Fruit fly (Drosophila melanogaster) whole organism, adult: ENCODE results near the gene Send1.

Experiments
- CG11617 ChIP-seq: fragments of 200-800 bp; sonication (Bioruptor generic); optimal IDR thresholded peaks from 2 replicates; lab custom pipeline; 2017; ENCODE audit warnings: mild to moderate bottlenecking, missing biosample characterization, missing genetic modification reagents, missing genetic modification characterization
- CG12768 ChIP-seq: fragments of 200-800 bp; sonication (Bioruptor generic); optimal IDR thresholded peaks from 2 replicates; lab custom pipeline; 2017; ENCODE audit warnings: missing biosample characterization, missing genetic modification characterization, mild to moderate bottlenecking, moderate library complexity, missing genetic modification reagents
- CG14711 ChIP-seq: fragments of 200-800 bp; sonication (Bioruptor generic); optimal IDR thresholded peaks from 2 replicates; lab custom pipeline; 2018; ENCODE audit warnings: missing biosample characterization, mild to moderate bottlenecking, missing genetic modification characterization, moderate library complexity
- CG1620 ChIP-seq: fragments of 200-800 bp; sonication (Bioruptor generic); optimal IDR thresholded peaks from 2 replicates; lab custom pipeline; 2016; ENCODE audit warnings: missing biosample characterization, missing genetic modification characterization
- CG33017 ChIP-seq: fragments of 200-800 bp; sonication (Bioruptor generic); optimal IDR thresholded peaks from 2 replicates; lab custom pipeline; 2018; ENCODE audit warnings: missing biosample characterization, mild to moderate bottlenecking, missing genetic modification characterization, moderate library complexity
- CG5204 ChIP-seq: fragments of 200-800 bp; sonication (Bioruptor generic); optimal IDR thresholded peaks from 2 replicates; lab custom pipeline; 2016; ENCODE audit warnings: missing biosample characterization, missing genetic modification characterization
- CG7045 ChIP-seq: fragments of 200-800 bp; sonication (Bioruptor generic); optimal IDR thresholded peaks from 2 replicates; lab custom pipeline; 2017; ENCODE audit warnings: missing biosample characterization, mild to moderate bottlenecking, missing genetic modification characterization
- CG7101 ChIP-seq: fragments of 200-800 bp; sonication (Bioruptor generic); optimal IDR thresholded peaks from 2 replicates; lab custom pipeline; 2018; ENCODE audit warnings: missing biosample characterization, mild to moderate bottlenecking, missing genetic modification characterization, moderate library complexity
- Clk ChIP-seq: fragments of 200-800 bp; sonication (Bioruptor generic); optimal IDR thresholded peaks from 2 replicates; lab custom pipeline; 2017; ENCODE audit warnings: missing biosample characterization, missing genetic modification characterization
- Crg-1 ChIP-seq: fragments of 200-800 bp; sonication (Bioruptor generic); optimal IDR thresholded peaks from 2 replicates; lab custom pipeline; 2016; ENCODE audit warnings: missing biosample characterization, missing genetic modification characterization
- Hr96 ChIP-seq: fragments of 200-800 bp; sonication (Bioruptor generic); optimal IDR thresholded peaks from 2 replicates; lab custom pipeline; 2016; ENCODE audit warnings: missing biosample characterization, missing genetic modification characterization
- Mnt ChIP-seq: fragments of 200-800 bp; sonication (Bioruptor generic); optimal IDR thresholded peaks from 2 replicates; lab custom pipeline; 2016; ENCODE audit warnings: missing biosample characterization, mild to moderate bottlenecking, missing genetic modification characterization
- bab1 ChIP-seq: fragments of 200-800 bp; sonication (Bioruptor generic); optimal IDR thresholded peaks from 3 replicates; lab custom pipeline; 2019; ENCODE audit warnings: missing biosample characterization, mild to moderate bottlenecking, missing genetic modification characterization, moderate library complexity
- cic ChIP-seq: fragments of 200-800 bp; sonication (Bioruptor generic); optimal IDR thresholded peaks from 2 replicates; lab custom pipeline; 2017; ENCODE audit warnings: missing biosample characterization, mild to moderate bottlenecking, missing genetic modification characterization, moderate library complexity
- cnc ChIP-seq, 2 experiments: fragments of >200 bp; optimal IDR thresholded peaks; 2 replicates each; lab custom pipeline; 2017
- kay ChIP-seq: fragments of 200-800 bp; sonication (Bioruptor generic); peaks from one replicate; lab custom pipeline; 2016; ENCODE audit warnings: missing biosample characterization, missing genetic modification characterization, borderline replicate concordance
- ovo ChIP-seq: fragments of 200-800 bp; sonication (Bioruptor generic); optimal IDR thresholded peaks from 2 replicates; lab custom pipeline; 2016; ENCODE audit warnings: missing biosample characterization, missing genetic modification characterization
- pad ChIP-seq: fragments of 200-800 bp; sonication (Bioruptor generic); optimal IDR thresholded peaks from 3 replicates; lab custom pipeline; 2017; ENCODE audit warnings: missing biosample characterization, missing genetic modification characterization, mild to moderate bottlenecking, moderate library complexity, missing genetic modification reagents
- tj ChIP-seq: fragments of 200-800 bp; sonication (Bioruptor generic); optimal IDR thresholded peaks from 3 replicates; lab custom pipeline; 2017; ENCODE audit warnings: missing biosample characterization, mild to moderate bottlenecking, missing genetic modification characterization, moderate library complexity
- toe ChIP-seq: fragments of 200-800 bp; sonication (Bioruptor generic); optimal IDR thresholded peaks from 2 replicates; lab custom pipeline; 2016; ENCODE audit warnings: missing biosample characterization, missing genetic modification characterization

Send1 gene

DNA sequence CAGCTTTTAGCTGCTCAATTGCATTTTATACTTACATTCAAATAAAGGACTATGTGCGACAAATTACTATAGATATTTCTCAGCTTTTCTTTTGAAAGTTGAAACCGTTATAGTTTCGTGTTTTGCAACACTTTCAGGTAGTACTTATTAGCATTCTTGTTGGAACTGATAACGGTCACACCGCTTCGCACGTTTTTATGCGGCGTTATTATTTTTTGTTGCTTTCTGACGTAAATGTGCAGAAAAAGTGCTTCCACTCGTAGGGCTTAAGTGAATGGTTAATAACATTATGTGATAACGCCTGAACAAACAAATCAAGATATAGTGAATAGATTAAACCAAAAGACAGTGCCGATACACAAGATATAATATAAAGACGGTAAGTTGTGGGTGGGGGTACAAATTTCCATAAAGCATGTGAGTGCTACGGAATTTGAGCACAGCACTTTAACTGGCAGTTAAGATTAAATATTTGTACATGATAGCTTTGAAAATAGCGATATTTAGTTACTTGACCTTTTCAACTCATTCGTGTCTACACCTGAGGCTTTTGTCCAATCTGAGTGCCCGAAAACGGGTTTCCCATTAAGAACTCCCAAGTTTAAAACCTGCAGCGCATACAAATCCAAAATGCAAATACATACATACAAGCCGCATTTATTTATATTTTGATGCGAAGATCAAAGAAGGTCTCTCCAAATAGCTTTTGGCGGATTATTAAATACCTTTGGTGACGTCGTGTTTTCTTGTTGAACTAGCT lies 34.1 kb downstream of the Send1 start, which contains the start of gene papi:
Gene papi, plus strand, starts transcription at position 176 of the 760 bp plus-strand sequence.
- TF ChIP-seq CG11617 (GFP tag; lab: Kevin White, UChicago) (no peak), CG7101 (tag; lab: Kevin White, UChicago) (peak; percentile 47), cic (peak; percentile 34), kay (GFP tag; lab: Kevin White, UChicago) (no peak), CG33017 (tag; lab: Kevin White, UChicago) (peak; percentile 28), CG12768 (no peak), Crg-1 (GFP tag; lab: Kevin White, UChicago) (no peak), CG14711 (tag; lab: Kevin White, UChicago) (no peak), CG1620 (GFP tag; lab: Kevin White, UChicago) (no peak), cnc (optimal IDR thresholded peaks at IDR 0.05; lab: Kevin White, UChicago) (no peak), Clk (GFP tag; lab: Kevin White, UChicago) (no peak), toe (no peak), CG7045 (GFP tag; lab: Kevin White, UChicago) (no peak), ovo (GFP tag; lab: Kevin White, UChicago) (peak; percentile 70), bab1 (GFP tag; lab: Kevin White, UChicago) (no peak), tj (GFP tag; lab: Kevin White, UChicago) (no peak), Mnt (peak; percentile 99), pad (GFP tag; lab: Kevin White, UChicago) (no peak), CG5204 (GFP tag; lab: Kevin White, UChicago) (no peak), Hr96 (GFP tag; lab: Kevin White, UChicago) (no peak)

DNA sequence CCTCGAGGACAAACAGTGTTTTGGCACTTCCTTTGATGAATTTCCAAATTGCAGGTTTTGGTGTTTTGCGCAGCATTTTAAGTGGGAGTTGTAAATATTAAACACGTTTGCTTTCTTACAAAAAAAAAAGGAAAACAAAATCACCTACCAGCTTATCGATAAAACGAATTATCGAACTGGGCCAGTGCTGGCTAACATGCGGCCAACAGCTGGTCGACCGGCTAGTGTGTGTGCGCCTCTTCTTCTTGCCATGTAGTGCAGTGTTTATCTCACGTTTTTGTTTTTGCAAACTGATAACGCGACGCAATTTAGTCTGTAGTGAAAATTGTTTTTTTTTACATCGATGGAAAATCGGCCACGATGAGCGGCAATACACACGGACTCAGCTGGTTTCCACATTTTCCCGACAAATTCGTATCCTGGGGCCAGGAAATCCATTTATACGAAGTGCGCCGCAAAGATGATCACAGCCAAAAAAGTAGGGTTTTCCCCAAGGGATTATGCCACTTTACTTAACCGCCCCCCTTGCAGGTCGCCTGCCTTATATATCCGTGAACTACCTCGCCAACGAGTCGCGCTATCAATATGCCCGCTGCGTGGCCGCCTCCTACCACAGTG lies 37.7 kb downstream of the Send1 start, which contains the start of the genes CG15386, CG42371 and mio:
Gene CG15386, minus strand, starts transcription at position 180 of the 618 bp plus-strand sequence.
Gene CG42371, minus strand, starts transcription at position 180 of the 618 bp plus-strand sequence.
Gene mio, plus strand, starts transcription at position 224 of the 618 bp plus-strand sequence.
- no peak for TF ChIP-seq toe
- peak; percentile 32 for TF ChIP-seq CG1620 (GFP tag; lab: Kevin White, UChicago)
- peak; percentile 94 for TF ChIP-seq Mnt
- TF ChIP-seq CG12768, result peak; percentile 27
- TF ChIP-seq CG33017 (tag; lab: Kevin White, UChicago), result peak; percentile 71
- no peak for TF ChIP-seq CG7045 (GFP tag; lab: Kevin White, UChicago)
- peak; percentile 94 for TF ChIP-seq cic
- no peak for TF ChIP-seq Clk (GFP tag; lab: Kevin White, UChicago)
- TF ChIP-seq tj (GFP tag; lab: Kevin White, UChicago), result peak; percentile 38
- TF ChIP-seq CG14711 (tag; lab: Kevin White, UChicago), result peak; percentile 47
- TF ChIP-seq cnc (optimal IDR thresholded peaks at IDR 0.05; lab: Kevin White, UChicago), result no peak
- TF ChIP-seq bab1 (GFP tag; lab: Kevin White, UChicago), result peak; percentile 54
- TF ChIP-seq Crg-1 (GFP tag; lab: Kevin White, UChicago), result peak; percentile 66
- TF ChIP-seq pad (GFP tag; lab: Kevin White, UChicago), result peak; percentile 52
- no peak for TF ChIP-seq ovo (GFP tag; lab: Kevin White, UChicago)
- no peak for TF ChIP-seq CG5204 (GFP tag; lab: Kevin White, UChicago)
- TF ChIP-seq kay (GFP tag; lab: Kevin White, UChicago), result no peak
- peak; percentile 53 for TF ChIP-seq CG7101 (tag; lab: Kevin White, UChicago)
- peak; percentile 74 for TF ChIP-seq CG11617 (GFP tag; lab: Kevin White, UChicago)
- no peak for TF ChIP-seq Hr96 (GFP tag; lab: Kevin White, UChicago)

DNA sequence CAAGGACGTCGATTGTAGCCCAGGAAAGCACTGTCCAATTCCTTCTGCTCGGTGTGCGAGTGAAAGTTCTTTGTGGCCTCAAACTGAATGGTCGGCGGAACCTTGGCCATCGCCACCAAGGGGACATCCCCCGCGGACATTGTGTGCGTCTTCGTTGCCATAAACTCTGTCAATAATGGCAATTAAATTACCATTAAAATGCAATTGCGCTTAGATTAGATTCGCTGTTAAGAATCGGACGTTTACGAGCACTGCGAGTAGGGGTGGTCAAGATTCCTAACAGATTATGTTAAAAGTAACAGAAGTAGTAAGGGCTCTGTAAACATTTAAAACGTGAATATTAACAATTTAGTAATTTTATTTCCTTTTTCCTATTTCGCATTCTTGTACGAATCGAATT lies 38.8 kb downstream of the Send1 start, which contains the start of gene daed:
Gene daed, minus strand, starts transcription at position 247 of the 400 bp plus-strand sequence.
- TF ChIP-seq Crg-1 (GFP tag; lab: Kevin White, UChicago), result peak; percentile 18
- peak; percentile 64 for TF ChIP-seq CG7101 (tag; lab: Kevin White, UChicago)
- TF ChIP-seq cic, result peak; percentile 34
- peak; percentile 70 for TF ChIP-seq CG33017 (tag; lab: Kevin White, UChicago)
- TF ChIP-seq CG7045 (GFP tag; lab: Kevin White, UChicago), result no peak
- TF ChIP-seq Mnt, result peak; percentile 16
- TF ChIP-seq CG12768, result peak; percentile 23
- TF ChIP-seq bab1 (GFP tag; lab: Kevin White, UChicago), result peak; percentile 9
- TF ChIP-seq CG14711 (tag; lab: Kevin White, UChicago), result no peak
- no peak for TF ChIP-seq Hr96 (GFP tag; lab: Kevin White, UChicago)
- TF ChIP-seq pad (GFP tag; lab: Kevin White, UChicago), result peak; percentile 28

DNA sequence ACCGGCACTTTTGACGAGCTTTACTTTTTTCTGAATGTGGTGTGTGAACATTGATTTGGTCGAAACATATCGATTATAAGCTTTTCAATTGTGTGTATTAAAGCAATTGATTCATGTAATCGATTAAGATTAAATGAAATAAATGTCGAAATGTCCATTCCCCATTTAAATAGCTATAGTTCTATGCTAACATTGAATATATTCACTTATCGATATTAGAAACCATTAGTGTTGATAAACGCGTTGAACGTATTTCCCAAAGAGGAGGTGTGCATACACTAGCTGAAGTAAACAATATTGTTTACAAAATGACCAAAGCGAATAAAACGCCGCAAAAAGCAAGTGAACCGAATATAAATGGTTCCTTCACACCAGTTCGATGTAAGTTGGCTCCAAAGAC lies 40.8 kb downstream of the Send1 start, which contains the start of the genes Uch and CG34174:
Gene Uch, minus strand, starts transcription at position 208 of the 400 bp plus-strand sequence.
Gene CG34174, plus strand, starts transcription at position 263 of the 400 bp plus-strand sequence.
- TF ChIP-seq CG14711 (tag; lab: Kevin White, UChicago) (peak; percentile 7), bab1 (GFP tag; lab: Kevin White, UChicago) (peak; percentile 87), toe (no peak), ovo (GFP tag; lab: Kevin White, UChicago) (peak; percentile 25), CG12768 (peak; percentile 24), kay (GFP tag; lab: Kevin White, UChicago) (no peak), CG5204 (GFP tag; lab: Kevin White, UChicago) (no peak), CG7101 (tag; lab: Kevin White, UChicago) (peak; percentile 62), cic (peak; percentile 49), CG33017 (tag; lab: Kevin White, UChicago) (no peak), Mnt (peak; percentile 54), tj (GFP tag; lab: Kevin White, UChicago) (no peak), Hr96 (GFP tag; lab: Kevin White, UChicago) (no peak), Clk (GFP tag; lab: Kevin White, UChicago) (no peak), CG7045 (GFP tag; lab: Kevin White, UChicago) (peak; percentile 11), cnc (optimal IDR thresholded peaks at IDR 0.05; lab: Kevin White, UChicago) (no peak), CG1620 (GFP tag; lab: Kevin White, UChicago) (peak; percentile 42), Crg-1 (GFP tag; lab: Kevin White, UChicago) (peak; percentile 78), pad (GFP tag; lab: Kevin White, UChicago) (peak; percentile 64), CG11617 (GFP tag; lab: Kevin White, UChicago) (peak; percentile 51)
